Fruit fly (Drosophila melanogaster) whole organism, embryonic: ENCODE measurements around the gene CG31493.

ENCODE experiments used
- CG13123 ChIP-seq: fragments of 200-800 bp; sonication (Bioruptor generic); optimal IDR thresholded peaks from 2 replicates; lab custom pipeline; 2016; ENCODE audit warnings: missing biosample characterization, missing genetic modification characterization
- CG15073 ChIP-seq: fragments of 200-800 bp; sonication (Bioruptor generic); optimal IDR thresholded peaks from 2 replicates; lab custom pipeline; 2016; ENCODE audit warnings: missing biosample characterization, missing genetic modification characterization
- CG1602 ChIP-seq: fragments of 200-800 bp; sonication (Bioruptor generic); optimal IDR thresholded peaks from 3 replicates; lab custom pipeline; 2016; ENCODE audit warnings: missing biosample characterization, missing genetic modification characterization
- CG18599 ChIP-seq: fragments of 200-800 bp; sonication (Bioruptor generic); optimal IDR thresholded peaks from 3 replicates; lab custom pipeline; 2017; ENCODE audit warnings: missing biosample characterization, missing genetic modification characterization, mild to moderate bottlenecking, moderate library complexity, missing genetic modification reagents
- CG2875 ChIP-seq: fragments of 200-800 bp; sonication (Bioruptor generic); optimal IDR thresholded peaks from 2 replicates; lab custom pipeline; 2017; ENCODE audit warnings: missing biosample characterization, mild to moderate bottlenecking, missing genetic modification characterization, missing genetic modification reagents
- CG3163 ChIP-seq: fragments of 200-800 bp; sonication (Bioruptor generic); optimal IDR thresholded peaks from 3 replicates; lab custom pipeline; 2016; ENCODE audit warnings: missing biosample characterization, missing genetic modification characterization
- CG3281 ChIP-seq: fragments of 200-800 bp; sonication (Bioruptor generic); optimal IDR thresholded peaks from 3 replicates; lab custom pipeline; 2017; ENCODE audit warnings: missing biosample characterization, mild to moderate bottlenecking, missing genetic modification characterization
- CG34376 ChIP-seq: fragments of 200-800 bp; sonication (Bioruptor generic); optimal IDR thresholded peaks from 2 replicates; lab custom pipeline; 2018; ENCODE audit warnings: missing biosample characterization, mild to moderate bottlenecking, missing genetic modification characterization
- CG3995 ChIP-seq: fragments of 200-800 bp; sonication (Bioruptor generic); optimal IDR thresholded peaks from 3 replicates; lab custom pipeline; 2016; ENCODE audit warnings: missing biosample characterization, missing genetic modification characterization
- CG42726 ChIP-seq: fragments of 200-800 bp; sonication (Bioruptor generic); IDR thresholded peaks from 2 replicates; pipeline ENCODE4 v1.3.6; 2022; ENCODE audit warnings: missing biosample characterization, missing genetic modification characterization; ENCODE audit not compliant: partially characterized antibody
- CG4404 ChIP-seq: fragments of 200-800 bp; sonication (Bioruptor generic); IDR thresholded peaks from 2 replicates; pipeline ENCODE4 v1.3.6; 2022; ENCODE audit warnings: missing biosample characterization, missing genetic modification characterization
- CG5953 ChIP-seq: fragments of 200-800 bp; sonication (Bioruptor generic); IDR thresholded peaks from 2 replicates; pipeline ENCODE4 v1.3.6; 2022; ENCODE audit warnings: missing biosample characterization, missing genetic modification characterization
- CG6272 ChIP-seq: fragments of 200-800 bp; sonication (Bioruptor generic); IDR thresholded peaks from 2 replicates; pipeline ENCODE4 v1.3.6; 2022; ENCODE audit warnings: missing biosample characterization, missing genetic modification characterization
- CG7928 ChIP-seq: fragments of 200-800 bp; sonication (Bioruptor generic); optimal IDR thresholded peaks from 2 replicates; lab custom pipeline; 2017; ENCODE audit warnings: missing biosample characterization, mild to moderate bottlenecking, missing genetic modification characterization
- CG7963 ChIP-seq: fragments of 200-800 bp; sonication (Bioruptor generic); IDR thresholded peaks from 3 replicates; pipeline ENCODE4 v1.3.6; 2022; ENCODE audit warnings: missing biosample characterization, missing genetic modification characterization; ENCODE audit not compliant: partially characterized antibody
- CG9727 ChIP-seq: fragments of 200-800 bp; sonication (Bioruptor generic); optimal IDR thresholded peaks from 3 replicates; lab custom pipeline; 2017; ENCODE audit warnings: missing biosample characterization, mild to moderate bottlenecking, missing genetic modification characterization
- Camta ChIP-seq: fragments of 200-800 bp; sonication (Bioruptor generic); optimal IDR thresholded peaks from 2 replicates; lab custom pipeline; 2016; ENCODE audit warnings: missing biosample characterization, missing genetic modification characterization
- Chrac-16 ChIP-seq: fragments of 200-800 bp; sonication (Bioruptor generic); optimal IDR thresholded peaks from 3 replicates; lab custom pipeline; 2016; ENCODE audit warnings: missing biosample characterization, missing genetic modification characterization
- Dad ChIP-seq: fragments of 200-800 bp; sonication (Bioruptor generic); optimal IDR thresholded peaks from 3 replicates; lab custom pipeline; 2016; ENCODE audit warnings: missing biosample characterization, missing genetic modification characterization
- Elba2 ChIP-seq: fragments of 200-800 bp; sonication (Bioruptor generic); optimal IDR thresholded peaks from 3 replicates; lab custom pipeline; 2016; ENCODE audit warnings: missing biosample characterization, missing genetic modification characterization
- Ets97D ChIP-seq: fragments of 200-800 bp; sonication (Bioruptor generic); optimal IDR thresholded peaks from 3 replicates; lab custom pipeline; 2016; ENCODE audit warnings: missing biosample characterization, missing genetic modification characterization
- H15 ChIP-seq: fragments of 200-800 bp; sonication (Bioruptor generic); IDR thresholded peaks from 3 replicates; pipeline ENCODE4 v1.3.6; 2022; ENCODE audit warnings: missing biosample characterization, missing genetic modification characterization
- Hey ChIP-seq: fragments of 200-800 bp; sonication (Bioruptor generic); optimal IDR thresholded peaks from 3 replicates; lab custom pipeline; 2018; ENCODE audit warnings: missing biosample characterization, mild to moderate bottlenecking, missing genetic modification characterization
- HmgZ ChIP-seq: fragments of 200-800 bp; sonication (Bioruptor generic); optimal IDR thresholded peaks from 2 replicates; lab custom pipeline; 2018; ENCODE audit warnings: missing biosample characterization, mild to moderate bottlenecking, missing genetic modification characterization
- Max ChIP-seq: fragments of 200-800 bp; sonication (Bioruptor generic); optimal IDR thresholded peaks from 2 replicates; lab custom pipeline; 2016; ENCODE audit warnings: missing biosample characterization, mild to moderate bottlenecking, missing genetic modification characterization
- NFAT ChIP-seq: fragments of 200-800 bp; sonication (Bioruptor generic); IDR thresholded peaks from 2 replicates; pipeline ENCODE4 v1.3.6; 2022; ENCODE audit warnings: missing biosample characterization, missing genetic modification characterization
- NK7.1 ChIP-seq: fragments of 200-800 bp; sonication (Bioruptor generic); optimal IDR thresholded peaks from 3 replicates; lab custom pipeline; 2016; ENCODE audit warnings: missing biosample characterization, missing genetic modification characterization
- Oaz ChIP-seq: fragments of 200-800 bp; sonication (Bioruptor generic); IDR thresholded peaks from 2 replicates; pipeline ENCODE4 v1.3.6; 2022; ENCODE audit warnings: missing biosample characterization, missing genetic modification characterization
- Opbp ChIP-seq: fragments of 200-800 bp; sonication (Bioruptor generic); IDR thresholded peaks from 3 replicates; pipeline ENCODE4 v1.3.6; 2022; ENCODE audit warnings: missing biosample characterization, missing genetic modification characterization; ENCODE audit not compliant: partially characterized antibody
- Sin3A ChIP-seq: fragments of >200 bp; optimal IDR thresholded peaks from 2 replicates; lab custom pipeline; 2018
- Taf1 ChIP-seq: fragments of 200-800 bp; sonication (Bioruptor generic); IDR thresholded peaks from 2 replicates; pipeline ENCODE4 v1.3.6; 2022; ENCODE audit warnings: missing biosample characterization, missing genetic modification characterization
- YL-1 ChIP-seq: fragments of 200-800 bp; sonication (Bioruptor generic); optimal IDR thresholded peaks from 3 replicates; lab custom pipeline; 2017; ENCODE audit warnings: missing biosample characterization, mild to moderate bottlenecking, missing genetic modification characterization
- az2 ChIP-seq: fragments of 200-800 bp; sonication (Bioruptor generic); optimal IDR thresholded peaks from 3 replicates; lab custom pipeline; 2016; ENCODE audit warnings: missing biosample characterization, missing genetic modification characterization
- bigmax ChIP-seq: fragments of 200-800 bp; sonication (Bioruptor generic); optimal IDR thresholded peaks from 2 replicates; lab custom pipeline; 2018; ENCODE audit warnings: missing biosample characterization, mild to moderate bottlenecking, missing genetic modification characterization
- cato ChIP-seq: fragments of 200-800 bp; sonication (Bioruptor generic); optimal IDR thresholded peaks from 2 replicates; lab custom pipeline; 2016; ENCODE audit warnings: missing biosample characterization, missing genetic modification characterization, borderline replicate concordance
- chm ChIP-seq: fragments of 200-800 bp; sonication (Bioruptor generic); IDR thresholded peaks from 2 replicates; pipeline ENCODE4 v1.3.6; 2022; ENCODE audit warnings: missing biosample characterization, missing genetic modification characterization
- chn ChIP-seq: fragments of 200-800 bp; sonication (Bioruptor generic); optimal IDR thresholded peaks from 2 replicates; lab custom pipeline; 2016; ENCODE audit warnings: missing biosample characterization, missing genetic modification characterization
- croc ChIP-seq: fragments of 200-800 bp; sonication (Bioruptor generic); conservative IDR thresholded peaks from 3 replicates; pipeline ENCODE4 v1.3.6; 2022; ENCODE audit warnings: missing biosample characterization, missing genetic modification characterization
- danr ChIP-seq: fragments of 200-800 bp; sonication (Bioruptor generic); IDR thresholded peaks from 2 replicates; pipeline ENCODE4 v1.3.6; 2022; ENCODE audit warnings: missing biosample characterization, missing genetic modification characterization
- eyg ChIP-seq: fragments of 200-800 bp; sonication (Bioruptor generic); optimal IDR thresholded peaks from 3 replicates; lab custom pipeline; 2016; ENCODE audit warnings: missing biosample characterization, missing genetic modification characterization
- fd96Cb ChIP-seq: fragments of 200-800 bp; sonication (Bioruptor generic); optimal IDR thresholded peaks from 2 replicates; lab custom pipeline; 2018; ENCODE audit warnings: missing biosample characterization, mild to moderate bottlenecking, missing genetic modification characterization, moderate library complexity
- her ChIP-seq: fragments of 200-800 bp; sonication (Bioruptor generic); optimal IDR thresholded peaks from 2 replicates; lab custom pipeline; 2016; ENCODE audit warnings: missing biosample characterization, missing genetic modification characterization
- luna ChIP-seq: fragments of 200-800 bp; sonication (Bioruptor generic); optimal IDR thresholded peaks from 2 replicates; lab custom pipeline; 2016; ENCODE audit warnings: missing biosample characterization, missing genetic modification characterization
- nom ChIP-seq: fragments of 200-800 bp; sonication (Bioruptor generic); optimal IDR thresholded peaks from 2 replicates; lab custom pipeline; 2017; ENCODE audit warnings: missing biosample characterization, missing genetic modification characterization, mild to moderate bottlenecking, moderate library complexity, missing genetic modification reagents
- odd ChIP-seq: fragments of 200-800 bp; sonication (Bioruptor generic); optimal IDR thresholded peaks from 2 replicates; lab custom pipeline; 2017; ENCODE audit warnings: missing biosample characterization, mild to moderate bottlenecking, missing genetic modification characterization
- onecut ChIP-seq: fragments of 200-800 bp; sonication (Bioruptor generic); IDR thresholded peaks from 2 replicates; pipeline ENCODE4 v1.3.6; 2022; ENCODE audit warnings: missing biosample characterization, missing genetic modification characterization
- peb ChIP-seq: fragments of 200-800 bp; sonication (Bioruptor generic); IDR thresholded peaks from 2 replicates; pipeline ENCODE4 v1.3.6; 2022; ENCODE audit warnings: missing biosample characterization, missing genetic modification characterization
- sd ChIP-seq: fragments of 200-800 bp; sonication (Bioruptor generic); optimal IDR thresholded peaks from 3 replicates; lab custom pipeline; 2018; ENCODE audit warnings: missing biosample characterization, mild to moderate bottlenecking, missing genetic modification characterization, moderate library complexity
- tll ChIP-seq, 2 experiments: fragments of 200-800 bp in 1 of 2; fragments of >200 bp in 1 of 2; sonication (Bioruptor generic) in 1 of 2; optimal IDR thresholded peaks; 2 replicates each; lab custom pipeline; 2017 to 2019; ENCODE audit warnings: missing biosample characterization in 2 of 2, missing genetic modification characterization in 2 of 2, mild to moderate bottlenecking in 1 of 2, moderate library complexity in 1 of 2
- z ChIP-seq: fragments of 200-800 bp; sonication (Bioruptor generic); IDR thresholded peaks from 3 replicates; pipeline ENCODE4 v1.3.6; 2022; ENCODE audit warnings: missing biosample characterization, missing genetic modification characterization

Gene CG31493

DNA sequence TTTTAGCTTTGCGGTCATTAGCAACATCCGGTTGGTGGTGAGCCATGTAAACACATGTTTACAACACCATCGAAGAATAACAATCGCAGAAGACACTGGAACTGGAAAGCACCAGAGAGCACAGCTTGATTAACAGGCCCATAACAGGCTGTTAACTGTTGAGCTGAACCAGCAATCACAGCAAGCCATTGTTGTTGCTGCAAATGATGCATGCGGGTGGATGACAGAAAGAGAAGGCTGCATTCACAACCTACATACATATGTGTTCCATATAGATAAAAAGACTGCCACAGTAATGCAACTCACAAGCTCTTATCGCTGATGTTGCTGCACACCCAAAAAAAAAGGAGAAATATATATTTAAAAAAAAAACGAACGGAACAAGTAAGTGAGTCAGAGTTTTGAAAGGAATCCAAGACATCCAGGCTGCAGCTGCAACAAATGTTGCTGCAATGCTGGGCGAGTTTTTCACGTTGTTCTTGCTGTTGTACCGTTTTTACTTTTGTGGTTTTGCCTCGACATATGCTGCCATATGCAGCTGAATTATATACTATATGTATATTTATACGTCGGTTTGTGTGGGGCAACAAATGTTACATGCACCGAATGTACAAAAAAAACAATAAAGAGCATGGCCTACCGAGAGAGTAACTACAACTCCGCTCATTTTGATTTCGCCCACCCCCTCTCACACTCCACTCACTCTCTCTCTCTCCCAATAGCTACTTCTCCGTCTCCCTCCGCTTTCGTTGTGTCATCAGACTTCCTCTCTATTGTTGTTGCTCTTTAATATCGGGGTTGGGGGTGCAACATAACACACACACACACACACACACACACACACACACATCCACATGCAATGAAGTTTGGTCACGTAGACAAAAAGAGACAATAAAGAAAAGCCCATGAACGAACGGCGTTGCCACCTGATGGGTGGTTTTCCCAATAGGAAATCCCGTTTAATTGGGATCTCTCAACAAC, 28.2 kb upstream of the CG31493 start (continued):
- TF ChIP-seq Camta (GFP tag; lab: Kevin White, UChicago) (no peak), her (GFP tag; lab: Kevin White, UChicago) (no peak), z (peak; percentile 78), Chrac-16 (no peak), luna (GFP tag; lab: Kevin White, UChicago) (no peak), CG7928 (GFP tag; lab: Kevin White, UChicago) (no peak), CG3281 (GFP tag; lab: Kevin White, UChicago) (no peak), cato (GFP tag; lab: Kevin White, UChicago) (no peak), HmgZ (tag; lab: Kevin White, UChicago) (no peak), CG2875 (no peak), Taf1 (no peak), Max (GFP tag; lab: Kevin White, UChicago) (no peak), CG34376 (GFP tag; lab: Kevin White, UChicago) (no peak), CG7963 (GFP tag; lab: Robert Waterston, UW) (no peak), CG3995 (no peak), CG42726 (no peak), odd (GFP tag; lab: Kevin White, UChicago) (no peak), CG6272 (GFP tag; lab: Robert Waterston, UW) (no peak), chm (GFP tag; lab: Robert Waterston, UW) (peak; percentile 8; the same call in 1 of the 2 replicates), YL-1 (GFP tag; lab: Kevin White, UChicago) (peak; percentile 5), Sin3A (no peak), onecut (GFP tag; lab: Robert Waterston, UW) (peak; percentile 10; the same call in 1 of the 2 replicates), CG3163 (GFP tag; lab: Kevin White, UChicago) (peak; percentile 17), CG15073 (GFP tag; lab: Kevin White, UChicago) (no peak), nom (GFP tag; lab: Kevin White, UChicago) (peak; percentile 37), H15 (GFP tag; lab: Robert Waterston, UW) (no peak), fd96Cb (tag; lab: Kevin White, UChicago) (no peak), CG13123 (GFP tag; lab: Kevin White, UChicago) (no peak), chn (GFP tag; lab: Kevin White, UChicago) (no peak), danr (GFP tag; lab: Robert Waterston, UW) (no peak), NK7.1 (GFP tag; lab: Kevin White, UChicago) (no peak), CG4404 (GFP tag; lab: Robert Waterston, UW) (no peak), tll (GFP tag; optimal IDR thresholded peaks at IDR 0.05; lab: Kevin White, UChicago) (no peak), az2 (no peak), CG18599 (GFP tag; lab: Kevin White, UChicago) (no peak), CG5953 (GFP tag; lab: Robert Waterston, UW) (no peak), eyg (GFP tag; lab: Kevin White, UChicago) (no peak), CG1602 (no peak), sd (no peak), Ets97D (GFP tag; lab: Kevin White, UChicago) (no peak), Dad (no peak), peb (GFP tag; lab: Robert Waterston, UW) (no peak), Oaz (no peak), bigmax (GFP tag; lab: Kevin White, UChicago) (no peak), Hey (tag; lab: Kevin White, UChicago) (no peak), croc (GFP tag; lab: Robert Waterston, UW) (no peak), Elba2 (GFP tag; lab: Kevin White, UChicago) (peak; percentile 98), Opbp (GFP tag; lab: Robert Waterston, UW) (no peak), CG9727 (GFP tag; lab: Kevin White, UChicago) (no peak), NFAT (GFP tag; lab: Robert Waterston, UW) (no peak)
